Fruit fly (Drosophila melanogaster) whole organism, embryonic: ENCODE results near the gene DIP1.

ENCODE experiments used
- ATbp ChIP-seq: fragments of 200-800 bp; sonication (Bioruptor generic); optimal IDR thresholded peaks from 2 replicates; lab custom pipeline; 2017; ENCODE audit warnings: missing biosample characterization, mild to moderate bottlenecking, missing genetic modification characterization, missing genetic modification reagents
- CG1024 ChIP-seq: fragments of 200-800 bp; sonication (Bioruptor generic); IDR thresholded peaks from 2 replicates; pipeline ENCODE4 v1.3.6; 2022; ENCODE audit warnings: missing biosample characterization, missing genetic modification characterization
- CG31388 ChIP-seq: fragments of 200-800 bp; sonication (Bioruptor generic); optimal IDR thresholded peaks from 2 replicates; lab custom pipeline; 2016; ENCODE audit warnings: missing biosample characterization, missing genetic modification characterization
- CG3838 ChIP-seq: fragments of 200-800 bp; sonication (Bioruptor generic); optimal IDR thresholded peaks from 3 replicates; lab custom pipeline; 2016; ENCODE audit warnings: missing biosample characterization, missing genetic modification characterization
- D19B ChIP-seq: fragments of 200-800 bp; sonication (Bioruptor generic); optimal IDR thresholded peaks from 2 replicates; lab custom pipeline; 2017; ENCODE audit warnings: missing biosample characterization, mild to moderate bottlenecking, missing genetic modification characterization
- Scr ChIP-seq: fragments of 200-800 bp; sonication (Bioruptor generic); IDR thresholded peaks from 2 replicates; pipeline ENCODE4 v1.3.6; 2022; ENCODE audit warnings: missing biosample characterization, missing genetic modification characterization; ENCODE audit not compliant: partially characterized antibody
- croc ChIP-seq: fragments of 200-800 bp; sonication (Bioruptor generic); conservative IDR thresholded peaks from 3 replicates; pipeline ENCODE4 v1.3.6; 2022; ENCODE audit warnings: missing biosample characterization, missing genetic modification characterization
- ken ChIP-seq: fragments of 200-800 bp; sonication (Bioruptor generic); IDR thresholded peaks from 3 replicates; pipeline ENCODE4 v1.3.6; 2022; ENCODE audit warnings: missing biosample characterization, missing genetic modification characterization
- kni ChIP-seq: fragments of 200-800 bp; sonication (Bioruptor generic); optimal IDR thresholded peaks from 3 replicates; lab custom pipeline; 2017; ENCODE audit warnings: mild to moderate bottlenecking, missing biosample characterization, missing genetic modification reagents, missing genetic modification characterization
- odd ChIP-seq: fragments of 200-800 bp; sonication (Bioruptor generic); optimal IDR thresholded peaks from 2 replicates; lab custom pipeline; 2017; ENCODE audit warnings: missing biosample characterization, mild to moderate bottlenecking, missing genetic modification characterization
- pita ChIP-seq: fragments of 200-800 bp; sonication (Bioruptor generic); optimal IDR thresholded peaks from 2 replicates; lab custom pipeline; 2017; ENCODE audit warnings: missing biosample characterization, mild to moderate bottlenecking, missing genetic modification characterization
- sob ChIP-seq: fragments of 200-800 bp; sonication (Bioruptor generic); IDR thresholded peaks from 2 replicates; pipeline ENCODE4 v1.3.6; 2022; ENCODE audit warnings: missing biosample characterization, missing genetic modification characterization
- z ChIP-seq: fragments of 200-800 bp; sonication (Bioruptor generic); IDR thresholded peaks from 3 replicates; pipeline ENCODE4 v1.3.6; 2022; ENCODE audit warnings: missing biosample characterization, missing genetic modification characterization

DNA sequence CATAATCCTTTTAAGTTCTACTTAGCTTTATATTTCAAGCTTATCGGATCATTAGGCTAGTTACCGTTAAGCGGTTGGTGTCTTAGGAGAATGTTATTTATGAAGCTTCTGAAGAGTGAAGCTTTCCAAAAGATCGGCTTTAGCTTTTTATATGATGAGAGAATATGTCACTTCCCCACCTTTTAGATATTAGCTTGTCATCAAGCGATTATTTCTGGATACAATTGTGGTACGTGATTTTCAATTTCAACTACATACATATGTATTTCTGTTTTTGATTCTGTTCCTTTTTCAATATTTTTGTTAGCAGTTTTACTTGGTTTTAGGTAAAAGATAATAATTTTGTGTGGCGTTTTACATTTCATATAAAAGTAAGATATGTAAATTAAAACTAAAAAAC lies 2.9 kb upstream of the DIP1 start:
- TF ChIP-seq odd (GFP tag; lab: Kevin White, UChicago) (no peak), CG3838 (GFP tag; lab: Kevin White, UChicago) (no peak), sob (GFP tag; lab: Robert Waterston, UW) (no peak), kni (GFP tag; lab: Kevin White, UChicago) (no peak), ken (GFP tag; lab: Robert Waterston, UW) (no peak), pita (GFP tag; lab: Kevin White, UChicago) (no peak), croc (GFP tag; lab: Robert Waterston, UW) (no peak), CG1024 (GFP tag; lab: Robert Waterston, UW) (no peak; the same call in 1 of the 2 replicates), ATbp (no peak), Scr (no peak), z (GFP tag; lab: Robert Waterston, UW) (no peak), D19B (GFP tag; lab: Kevin White, UChicago) (no peak), CG31388 (GFP tag; lab: Kevin White, UChicago) (no peak)
